Fruit fly (Drosophila melanogaster) whole organism, wandering third instar larva: Measurements from ENCODE around the gene Paics.
A peak's percentile ranks its signal among the peaks of the same experiment; 100 is the strongest.

Experiments
- Abd-B ChIP-seq: fragments of >200 bp; optimal IDR thresholded peaks from 2 replicates; lab custom pipeline; 2017; ENCODE audit warnings: missing biosample characterization, missing genetic modification characterization
- CG32264 ChIP-seq: fragments of 200-800 bp; sonication (Bioruptor generic); optimal IDR thresholded peaks from 2 replicates; lab custom pipeline; 2016; ENCODE audit warnings: missing biosample characterization, missing genetic modification characterization
- CG9705 ChIP-seq: fragments of 200-800 bp; sonication (Bioruptor generic); optimal IDR thresholded peaks from 2 replicates; lab custom pipeline; 2018; ENCODE audit warnings: missing biosample characterization, mild to moderate bottlenecking, missing genetic modification characterization
- CrebA ChIP-seq: fragments of 200-800 bp; sonication (Bioruptor generic); optimal IDR thresholded peaks from 2 replicates; lab custom pipeline; 2016; ENCODE audit warnings: missing biosample characterization, mild to moderate bottlenecking, missing genetic modification characterization, borderline replicate concordance
- Dfd ChIP-seq: fragments of >200 bp; optimal IDR thresholded peaks from 2 replicates; lab custom pipeline; 2017; ENCODE audit warnings: missing biosample characterization, missing genetic modification characterization
- Dif ChIP-seq: fragments of 200-275, 200-300 bp; sonication (Bioruptor generic); optimal IDR thresholded peaks from 2 replicates; lab custom pipeline; 2018; ENCODE audit warnings: missing biosample characterization, missing genetic modification characterization; ENCODE audit not compliant: partially characterized antibody
- GATAd ChIP-seq: sonication (Bioruptor generic); optimal IDR thresholded peaks from 2 replicates; lab custom pipeline; 2016; ENCODE audit warnings: missing biosample characterization, missing genetic modification characterization
- HLH106 ChIP-seq: fragments of 200-800 bp; optimal IDR thresholded peaks from 3 replicates; lab custom pipeline; 2019; ENCODE audit warnings: missing biosample characterization, mild to moderate bottlenecking, missing genetic modification characterization, moderate library complexity
- Hnf4 ChIP-seq: fragments of 200-800 bp; sonication (Bioruptor generic); optimal IDR thresholded peaks from 2 replicates; lab custom pipeline; 2016; ENCODE audit warnings: missing biosample characterization, mild to moderate bottlenecking, missing genetic modification characterization
- Hr78 ChIP-seq: fragments of >200 bp; optimal IDR thresholded peaks from 2 replicates; lab custom pipeline; 2017; ENCODE audit warnings: missing biosample characterization, missing genetic modification characterization
- Hr83 ChIP-seq: fragments of 200-300 bp; sonication (Bioruptor generic); optimal IDR thresholded peaks from 2 replicates; lab custom pipeline; 2016; ENCODE audit warnings: missing biosample characterization, mild to moderate bottlenecking, missing genetic modification characterization, moderate library complexity; ENCODE audit not compliant: poor library complexity, severe bottlenecking
- Jra ChIP-seq: sonication (Bioruptor generic); optimal IDR thresholded peaks from 2 replicates; lab custom pipeline; 2016; ENCODE audit warnings: missing biosample characterization, missing genetic modification characterization
- Myc ChIP-seq: fragments of >200 bp; optimal IDR thresholded peaks from 2 replicates; lab custom pipeline; 2017
- N ChIP-seq: fragments of >200 bp; optimal IDR thresholded peaks from 2 replicates; lab custom pipeline; 2018; ENCODE audit warnings: missing biosample characterization, missing external identifiers, missing genetic modification characterization
- OdsH ChIP-seq: fragments of 200-800 bp; sonication (Bioruptor generic); optimal IDR thresholded peaks from 2 replicates; lab custom pipeline; 2016; ENCODE audit warnings: missing biosample characterization, mild to moderate bottlenecking, missing genetic modification characterization
- Rel ChIP-seq, 2 experiments: fragments of 200-800 bp; sonication (Bioruptor generic) in 1 of 2; optimal IDR thresholded peaks; 2 replicates in 1 of 2; 3 replicates in 1 of 2; lab custom pipeline; 2016 to 2019; ENCODE audit warnings: mild to moderate bottlenecking in 2 of 2, missing biosample characterization in 2 of 2, missing genetic modification characterization in 2 of 2, moderate library complexity in 1 of 2
- Sp1 ChIP-seq: fragments of 200-800 bp; sonication (Bioruptor generic); optimal IDR thresholded peaks from 3 replicates; lab custom pipeline; 2019; ENCODE audit warnings: missing biosample characterization, mild to moderate bottlenecking, missing genetic modification characterization, moderate library complexity
- Vsx2 ChIP-seq: fragments of 200-300, 225-300 bp; sonication (Bioruptor generic); optimal IDR thresholded peaks from 2 replicates; lab custom pipeline; 2018; ENCODE audit warnings: missing biosample characterization, missing genetic modification characterization; ENCODE audit not compliant: partially characterized antibody
- br ChIP-seq: fragments of 200-800 bp; sonication (Bioruptor generic); optimal IDR thresholded peaks from 2 replicates; lab custom pipeline; 2016; ENCODE audit warnings: missing biosample characterization, missing genetic modification characterization
- brk ChIP-seq: fragments of 200-800 bp; sonication (Bioruptor generic); optimal IDR thresholded peaks from 2 replicates; lab custom pipeline; 2016; ENCODE audit warnings: missing biosample characterization, mild to moderate bottlenecking, missing genetic modification characterization
- dl ChIP-seq, 2 experiments: fragments of 175-275, 200-275 bp in 1 of 2; fragments of 200-275 bp in 1 of 2; sonication (Bioruptor generic); optimal IDR thresholded peaks; lab custom pipeline; 2018; ENCODE audit warnings: mild to moderate bottlenecking in 2 of 2, missing biosample characterization in 2 of 2, missing genetic modification characterization in 2 of 2, moderate library complexity in 2 of 2; ENCODE audit not compliant: partially characterized antibody in 2 of 2, insufficient read depth in 1 of 2
- ey ChIP-seq: fragments of 200-800 bp; sonication (Bioruptor generic); optimal IDR thresholded peaks from 2 replicates; lab custom pipeline; 2016; ENCODE audit warnings: missing biosample characterization, missing genetic modification characterization
- foxo ChIP-seq, 2 experiments: fragments of 200-800 bp; sonication (Bioruptor generic); optimal IDR thresholded peaks; 2 replicates in 1 of 2; 3 replicates in 1 of 2; lab custom pipeline; 2016 to 2017; ENCODE audit warnings: missing biosample characterization in 2 of 2, missing genetic modification characterization in 2 of 2
- fru ChIP-seq: fragments of 200-800 bp; sonication (Bioruptor generic); optimal IDR thresholded peaks from 3 replicates; lab custom pipeline; 2016; ENCODE audit warnings: missing biosample characterization, mild to moderate bottlenecking, missing genetic modification characterization
- h ChIP-seq: fragments of 200-800 bp; sonication (Bioruptor generic); optimal IDR thresholded peaks from 3 replicates; lab custom pipeline; 2016; ENCODE audit warnings: missing biosample characterization, mild to moderate bottlenecking, missing genetic modification characterization
- jim ChIP-seq: fragments of 175-275, 200-325 bp; sonication (Bioruptor generic); optimal IDR thresholded peaks from 2 replicates; lab custom pipeline; 2016; ENCODE audit warnings: missing biosample characterization, mild to moderate bottlenecking, missing genetic modification characterization
- lola ChIP-seq: fragments of >200 bp; optimal IDR thresholded peaks from 2 replicates; lab custom pipeline; 2017; ENCODE audit warnings: missing biosample characterization, missing genetic modification characterization
- pan ChIP-seq: fragments of >200 bp; optimal IDR thresholded peaks from 2 replicates; lab custom pipeline; 2017
- psq ChIP-seq: fragments of 200-800 bp; sonication (Bioruptor generic); optimal IDR thresholded peaks from 3 replicates; lab custom pipeline; 2017; ENCODE audit warnings: missing biosample characterization, mild to moderate bottlenecking, missing genetic modification characterization, moderate library complexity
- rgr ChIP-seq: fragments of 200-800 bp; sonication (Bioruptor generic); optimal IDR thresholded peaks from 3 replicates; lab custom pipeline; 2016; ENCODE audit warnings: missing biosample characterization, mild to moderate bottlenecking, missing genetic modification characterization
- sage ChIP-seq: fragments of 200-800 bp; sonication (Bioruptor generic); optimal IDR thresholded peaks from 2 replicates; lab custom pipeline; 2016; ENCODE audit warnings: missing biosample characterization, mild to moderate bottlenecking, missing genetic modification characterization
- sv ChIP-seq: fragments of 200-800 bp; sonication (Bioruptor generic); optimal IDR thresholded peaks from 3 replicates; lab custom pipeline; 2016; ENCODE audit warnings: missing biosample characterization, missing genetic modification characterization
- tai ChIP-seq: sonication (Bioruptor generic); optimal IDR thresholded peaks from 2 replicates; lab custom pipeline; 2016; ENCODE audit warnings: missing biosample characterization, missing genetic modification characterization
- usp ChIP-seq: fragments of >200 bp; optimal IDR thresholded peaks from 2 replicates; lab custom pipeline; 2017; ENCODE audit warnings: missing biosample characterization, missing genetic modification characterization
- woc ChIP-seq: sonication (Bioruptor generic); optimal IDR thresholded peaks from 2 replicates; lab custom pipeline; 2016; ENCODE audit warnings: missing biosample characterization, mild to moderate bottlenecking, missing genetic modification characterization

The Paics gene

dm6 chrX:12734354-12734709 is 26.1 kb downstream of the Paics start:
- TF ChIP-seq br (GFP tag; lab: Kevin White, UChicago) (peak; percentile 12), CrebA (GFP tag; lab: Kevin White, UChicago) (peak; percentile 32), h (GFP tag; lab: Kevin White, UChicago) (peak; percentile 23), CG32264 (GFP tag; lab: Kevin White, UChicago) (no peak), tai (no peak), Dfd (GFP tag; lab: Kevin White, UChicago) (no peak), jim (GFP tag; lab: Kevin White, UChicago) (peak; percentile 94), fru (GFP tag; lab: Kevin White, UChicago) (no peak)

DNA sequence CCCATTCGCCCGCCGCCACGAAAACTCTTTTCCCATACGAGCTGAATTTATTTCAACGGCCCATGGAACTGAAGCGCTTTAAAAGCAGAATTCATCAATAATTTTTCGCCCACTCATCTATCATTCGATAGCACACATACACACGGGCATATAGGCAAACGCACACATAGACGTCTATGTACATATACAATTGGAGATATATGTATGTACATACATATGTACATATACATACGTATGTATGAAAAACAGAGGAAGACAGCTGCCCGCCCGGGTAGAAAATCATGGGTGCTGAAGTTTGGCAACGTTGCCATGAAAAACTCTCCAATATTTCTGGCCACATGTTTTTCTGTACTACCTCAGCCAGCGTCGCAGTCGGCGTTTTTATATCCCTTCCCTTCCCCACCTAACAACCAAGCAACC is 26.6 kb downstream of the Paics start:
- TF ChIP-seq usp (GFP tag; lab: Kevin White, UChicago) = no peak
- TF ChIP-seq Hr78 (GFP tag; lab: Kevin White, UChicago) = no peak
- no peak for TF ChIP-seq HLH106 (tag; lab: Kevin White, UChicago)
- no peak for TF ChIP-seq br (GFP tag; lab: Kevin White, UChicago)
- no peak for TF ChIP-seq pan (lab: Kevin White, UChicago)
- TF ChIP-seq woc (GFP tag; lab: Kevin White, UChicago) = no peak
- TF ChIP-seq CG32264 (GFP tag; lab: Kevin White, UChicago) = no peak
- TF ChIP-seq h (GFP tag; lab: Kevin White, UChicago) = no peak
- no peak for TF ChIP-seq GATAd
- TF ChIP-seq, all 38 proteins: peak for 0

DNA sequence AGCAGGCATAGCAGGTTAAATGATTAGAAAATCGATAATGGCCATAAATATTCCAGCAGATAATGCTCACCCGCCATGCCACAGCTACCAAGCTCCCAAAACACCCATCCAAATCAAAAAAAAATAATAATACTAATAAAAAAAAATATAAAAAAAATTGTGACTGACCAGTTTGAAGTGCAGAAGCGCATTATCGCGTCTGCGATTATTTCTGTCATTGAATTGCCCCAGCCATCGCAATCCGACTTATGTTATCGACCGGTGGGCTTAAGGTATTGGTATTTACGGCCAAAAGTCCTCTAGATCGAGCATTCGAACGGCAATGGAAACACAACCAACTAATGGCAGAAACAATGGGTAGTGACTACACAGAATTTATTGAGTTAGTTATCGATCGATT is 27.9 kb downstream of the Paics start:
- TF ChIP-seq pan (lab: Kevin White, UChicago) (no peak), N (GFP tag; lab: Kevin White, UChicago) (no peak), usp (GFP tag; lab: Kevin White, UChicago) (no peak), woc (GFP tag; lab: Kevin White, UChicago) (no peak), tai (no peak), brk (GFP tag; lab: Kevin White, UChicago) (no peak), Hr83 (GFP tag; lab: Kevin White, UChicago) (no peak), CrebA (GFP tag; lab: Kevin White, UChicago) (peak; percentile 66), Dif (no peak), Hr78 (GFP tag; lab: Kevin White, UChicago) (no peak), Vsx2 (GFP tag; lab: Kevin White, UChicago) (no peak), Rel (GFP tag; optimal IDR thresholded peaks at IDR 0.05; lab: Kevin White, UChicago) (peak; percentile 9), Rel (tag; optimal IDR thresholded peaks at IDR 0.05; lab: Kevin White, UChicago) (no peak), lola (GFP tag; lab: Kevin White, UChicago) (no peak), h (GFP tag; lab: Kevin White, UChicago) (no peak), Dfd (GFP tag; lab: Kevin White, UChicago) (no peak), GATAd (no peak), Myc (lab: Kevin White, UChicago) (no peak), psq (GFP tag; lab: Kevin White, UChicago) (peak; percentile 21)

- no peak for TF ChIP-seq N (GFP tag; lab: Kevin White, UChicago)
- TF ChIP-seq Dfd (GFP tag; lab: Kevin White, UChicago) = peak; percentile 95
- TF ChIP-seq, all 38 proteins: peak for 1
Observed at dm6 chrX:12731077-12731476, 29.3 kb downstream of the Paics start.

DNA sequence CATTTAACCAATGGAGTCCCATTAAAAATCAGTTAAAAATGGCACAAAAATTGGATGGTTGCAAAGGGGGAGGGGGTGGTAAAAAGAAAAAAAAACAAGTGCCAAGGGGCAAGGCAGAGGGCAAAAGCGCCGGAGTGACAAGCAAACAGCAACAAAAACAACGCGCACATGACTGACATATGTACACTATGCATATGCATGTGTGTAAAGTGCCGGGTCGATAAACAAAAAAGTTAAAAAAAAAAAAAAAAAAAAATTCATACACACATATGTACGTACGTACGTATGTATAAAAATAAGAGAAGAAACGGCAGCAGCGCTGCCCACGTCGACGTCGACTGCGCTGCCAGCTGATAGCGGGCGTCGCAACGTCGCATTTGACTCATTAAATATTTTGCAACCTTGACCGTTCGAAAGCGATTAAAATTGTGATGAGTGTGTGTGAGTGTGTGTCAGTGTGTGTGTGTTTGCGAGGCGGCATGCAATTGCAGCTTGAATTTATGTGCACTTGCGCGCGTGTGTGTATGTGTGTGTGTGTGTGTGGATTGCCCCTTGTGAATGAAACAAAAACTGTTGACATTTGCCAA is 32.7 kb downstream of the Paics start:
- no peak for TF ChIP-seq Hr78 (GFP tag; lab: Kevin White, UChicago)
- no peak for TF ChIP-seq pan (lab: Kevin White, UChicago)
- no peak for TF ChIP-seq sv (GFP tag; lab: Kevin White, UChicago)
- TF ChIP-seq Jra (GFP tag; lab: Kevin White, UChicago) = no peak
- no peak for TF ChIP-seq brk (GFP tag; lab: Kevin White, UChicago)
- TF ChIP-seq CrebA (GFP tag; lab: Kevin White, UChicago) = peak; percentile 70
- no peak for TF ChIP-seq Hnf4 (GFP tag; lab: Kevin White, UChicago)
- TF ChIP-seq usp (GFP tag; lab: Kevin White, UChicago) = no peak
- peak; percentile 35 for TF ChIP-seq h (GFP tag; lab: Kevin White, UChicago)
- TF ChIP-seq GATAd = no peak
- TF ChIP-seq dl (GFP tag; optimal IDR thresholded peaks at IDR 0.05; lab: Kevin White, UChicago; ENCODE audit: insufficient read depth in 1 of 2, partially characterized antibody in 2 of 2) = no peak
- TF ChIP-seq Rel (GFP tag; optimal IDR thresholded peaks at IDR 0.05; lab: Kevin White, UChicago) = no peak
- peak; percentile 56 for TF ChIP-seq Rel (tag; optimal IDR thresholded peaks at IDR 0.05; lab: Kevin White, UChicago)
- no peak for TF ChIP-seq rgr (GFP tag; lab: Kevin White, UChicago)
- no peak for TF ChIP-seq CG32264 (GFP tag; lab: Kevin White, UChicago)
- peak; percentile 19 for TF ChIP-seq OdsH (GFP tag; lab: Kevin White, UChicago)
- no peak for TF ChIP-seq Myc (lab: Kevin White, UChicago)
- TF ChIP-seq N (GFP tag; lab: Kevin White, UChicago) = no peak
- no peak for TF ChIP-seq foxo (GFP tag; optimal IDR thresholded peaks at IDR 0.05; lab: Kevin White, UChicago)
- TF ChIP-seq CG9705 (GFP tag; lab: Kevin White, UChicago) = no peak
- TF ChIP-seq jim (GFP tag; lab: Kevin White, UChicago) = no peak
- TF ChIP-seq HLH106 (tag; lab: Kevin White, UChicago) = no peak
- TF ChIP-seq tai = no peak
- TF ChIP-seq Dif = no peak
- TF ChIP-seq Sp1 (GFP tag; lab: Kevin White, UChicago) = no peak
- TF ChIP-seq psq (GFP tag; lab: Kevin White, UChicago) = peak; percentile 1
- TF ChIP-seq Abd-B (GFP tag; lab: Kevin White, UChicago) = no peak
- TF ChIP-seq lola (GFP tag; lab: Kevin White, UChicago) = no peak
- no peak for TF ChIP-seq sage (GFP tag; lab: Kevin White, UChicago)
- TF ChIP-seq ey = no peak
- TF ChIP-seq Vsx2 (GFP tag; lab: Kevin White, UChicago) = no peak
- no peak for TF ChIP-seq br (GFP tag; lab: Kevin White, UChicago)
- TF ChIP-seq Dfd (GFP tag; lab: Kevin White, UChicago) = peak; percentile 31
